Worm (Caenorhabditis elegans) whole organism, midembryonic: ENCODE data around the gene F59G1.4.

Source experiments
- cog-1 ChIP-seq: sonication (generic microtip); optimal IDR thresholded peaks from 2 replicates; lab custom pipeline; 2016; ENCODE audit warnings: missing genetic modification characterization, missing compliant biosample characterization
- flt-1 ChIP-seq: fragments of 200-800 bp; sonication (Bioruptor generic); IDR thresholded peaks from 2 replicates; pipeline ENCODE4 v1.3.6; 2022; ENCODE audit warnings: missing genetic modification characterization, missing compliant biosample characterization
- med-1 ChIP-seq: sonication (generic microtip); optimal IDR thresholded peaks from 2 replicates; lab custom pipeline; 2017; ENCODE audit warnings: missing genetic modification characterization, mild to moderate bottlenecking, missing compliant biosample characterization, antibody characterized with exemption, missing genetic modification reagents; ENCODE audit not compliant: insufficient read depth
- ref-1 ChIP-seq: fragments of 200-800 bp; sonication (Bioruptor generic); conservative IDR thresholded peaks from 2 replicates; pipeline ENCODE4 v1.3.6; 2022; ENCODE audit warnings: missing genetic modification reagents, missing genetic modification characterization, missing compliant biosample characterization
- tab-1 ChIP-seq: fragments of 200-800 bp; sonication (Bioruptor generic); IDR thresholded peaks from 2 replicates; pipeline ENCODE4 v1.3.6; 2022; ENCODE audit warnings: missing genetic modification characterization, missing compliant biosample characterization
- ztf-23 ChIP-seq: fragments of 200-800 bp; sonication (Bioruptor generic); IDR thresholded peaks from 2 replicates; pipeline ENCODE4 v1.3.6; 2022; ENCODE audit warnings: missing genetic modification reagents, missing genetic modification characterization, missing compliant biosample characterization

ce11 chrII:5896512-5896911 is 542 bp downstream of the F59G1.4 start:
- TF ChIP-seq ztf-23 (no peak), cog-1 (no peak), ref-1 (GFP tag; lab: Robert Waterston, UW) (no peak), flt-1 (GFP tag; lab: Robert Waterston, UW) (no peak), tab-1 (GFP tag; lab: Robert Waterston, UW) (no peak), med-1 (GFP tag; lab: Kevin White, UChicago) (no peak)
